Fruit fly (Drosophila melanogaster): ENCODE measurements around the gene CG4174.

DNA sequence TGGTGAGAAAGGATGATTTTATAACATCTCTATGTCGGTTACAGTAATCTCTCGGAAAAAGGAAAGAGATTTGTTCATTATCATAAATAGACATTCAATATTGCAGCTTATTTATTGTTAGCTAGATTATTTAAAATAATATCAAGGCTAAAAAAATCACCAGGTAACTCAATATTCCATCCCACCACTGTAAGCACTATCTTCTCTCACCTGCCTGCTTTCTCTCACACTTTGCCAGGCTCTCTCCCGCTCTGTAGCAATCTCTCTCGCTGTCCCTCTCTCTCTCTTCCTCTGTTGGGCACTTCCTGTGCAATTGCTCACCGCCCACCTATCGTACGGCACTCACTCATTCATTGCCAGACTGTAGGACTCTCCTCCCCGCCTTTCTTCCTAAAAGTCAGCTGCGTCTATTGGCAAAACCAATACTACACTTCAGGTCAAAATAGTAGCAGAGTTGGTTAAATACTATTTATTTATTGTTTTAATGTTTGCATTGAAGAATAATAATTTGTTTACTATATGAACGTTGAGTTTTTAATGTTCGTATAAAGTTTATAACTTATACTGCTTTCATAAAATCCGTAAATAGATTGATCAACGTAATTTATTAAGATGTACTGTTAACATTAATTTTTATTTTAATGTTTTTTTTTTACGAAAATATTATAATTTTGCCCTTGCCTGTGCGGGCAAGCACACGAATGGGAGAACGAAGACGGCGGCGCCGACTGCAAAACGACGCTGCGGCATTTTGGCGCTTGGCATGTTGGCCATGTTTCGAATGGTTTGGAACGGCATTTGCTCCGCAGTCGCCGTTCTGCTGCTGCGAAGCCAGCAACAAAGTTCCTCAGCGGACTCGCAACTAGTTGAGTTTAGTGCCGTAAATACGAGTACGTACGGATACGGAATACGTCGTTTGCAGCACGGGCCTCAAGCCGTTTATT, 23.1 kb upstream of the CG4174 start:
- TF ChIP-seq insv (optimal IDR thresholded peaks at IDR 0.05) (no peak), h (optimal IDR thresholded peaks at IDR 0.05) (no peak), psq (optimal IDR thresholded peaks at IDR 0.05) (no peak), ttk (optimal IDR thresholded peaks at IDR 0.05) (no peak), Myc (optimal IDR thresholded peaks at IDR 0.05) (no peak)
